Worm (Caenorhabditis elegans): Measurements from ENCODE around the gene F46C8.8.

DNA sequence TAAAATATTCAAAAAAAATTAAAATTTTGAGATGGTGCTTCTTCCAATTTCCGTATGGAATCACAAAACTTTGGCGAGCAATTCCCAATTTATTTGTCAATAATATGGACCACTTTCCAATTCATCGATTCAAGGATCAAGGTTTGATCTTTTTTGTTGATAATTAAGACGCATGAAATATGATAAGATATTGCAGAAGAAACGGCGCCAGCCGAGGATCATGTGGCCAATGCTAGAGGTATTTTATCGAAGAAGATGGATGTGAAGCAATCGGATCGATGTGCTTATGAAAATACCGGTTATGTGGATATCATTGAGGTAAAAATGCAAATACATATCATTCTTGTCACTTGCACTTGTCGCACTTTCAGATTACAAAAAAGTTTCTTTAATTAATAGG, 3.8 kb downstream of the F46C8.8 start:
- TF ChIP-seq ama-1 (optimal IDR thresholded peaks at IDR 0.05) (no peak), scrt-1 (GFP tag; IDR thresholded peaks at IDR 0.05) (no peak), aly-1 (tag; optimal IDR thresholded peaks at IDR 0.05) (no peak), ets-7 (tag; optimal IDR thresholded peaks at IDR 0.05) (no peak), ceh-36 (tag; optimal IDR thresholded peaks at IDR 0.05) (no peak), hmg-4 (GFP tag; optimal IDR thresholded peaks at IDR 0.05) (no peak), F13C5.2 (tag; optimal IDR thresholded peaks at IDR 0.05) (no peak), tra-4 (tag; optimal IDR thresholded peaks at IDR 0.05) (no peak), flt-1 (GFP tag; IDR thresholded peaks at IDR 0.05) (no peak), tbx-37 (GFP tag; conservative IDR thresholded peaks at IDR 0.05) (no peak), B0310.2 (tag; optimal IDR thresholded peaks at IDR 0.05) (no peak), hmbx-1 (tag; optimal IDR thresholded peaks at IDR 0.05) (no peak), ceh-13 (GFP tag; optimal IDR thresholded peaks at IDR 0.05) (no peak)
